Fruit fly (Drosophila melanogaster) whole organism, embryonic: Measurements from ENCODE around the gene Tusp.

ENCODE experiments used
- CG10267 ChIP-seq: fragments of 200-800 bp; sonication (Bioruptor generic); optimal IDR thresholded peaks from 2 replicates; lab custom pipeline; 2018; ENCODE audit warnings: missing biosample characterization, mild to moderate bottlenecking, missing genetic modification characterization, moderate library complexity
- CG11695 ChIP-seq: fragments of 200-800 bp; sonication (Bioruptor generic); IDR thresholded peaks from 3 replicates; pipeline ENCODE4 v1.3.6; 2022; ENCODE audit warnings: missing biosample characterization, missing genetic modification characterization
- CG11723 ChIP-seq: fragments of 200-800 bp; sonication (Bioruptor generic); optimal IDR thresholded peaks from 2 replicates; lab custom pipeline; 2017; ENCODE audit warnings: missing biosample characterization, mild to moderate bottlenecking, missing genetic modification characterization
- CG15479 ChIP-seq: fragments of 200-800 bp; sonication (Bioruptor generic); optimal IDR thresholded peaks from 3 replicates; lab custom pipeline; 2019; ENCODE audit warnings: missing biosample characterization, mild to moderate bottlenecking, missing genetic modification characterization, moderate library complexity
- CG1603 ChIP-seq: fragments of 200-800 bp; sonication (Bioruptor generic); optimal IDR thresholded peaks from 2 replicates; lab custom pipeline; 2019; ENCODE audit warnings: missing biosample characterization, mild to moderate bottlenecking, missing genetic modification characterization, moderate library complexity
- CG17912 ChIP-seq: fragments of 200-800 bp; sonication (Bioruptor generic); optimal IDR thresholded peaks from 2 replicates; lab custom pipeline; 2018; ENCODE audit warnings: missing biosample characterization, mild to moderate bottlenecking, missing genetic modification characterization
- CG2116 ChIP-seq: fragments of 200-800 bp; sonication (Bioruptor generic); optimal IDR thresholded peaks from 3 replicates; lab custom pipeline; 2018; ENCODE audit warnings: missing biosample characterization, mild to moderate bottlenecking, missing genetic modification characterization
- CG34224 ChIP-seq: fragments of 200-800 bp; sonication (Bioruptor generic); IDR thresholded peaks from 3 replicates; pipeline ENCODE4 v1.3.6; 2022; ENCODE audit warnings: missing biosample characterization, missing genetic modification characterization; ENCODE audit not compliant: partially characterized antibody
- CG4404 ChIP-seq: fragments of 200-800 bp; sonication (Bioruptor generic); IDR thresholded peaks from 2 replicates; pipeline ENCODE4 v1.3.6; 2022; ENCODE audit warnings: missing biosample characterization, missing genetic modification characterization
- CG4707 ChIP-seq: fragments of 200-800 bp; sonication (Bioruptor generic); optimal IDR thresholded peaks from 2 replicates; lab custom pipeline; 2018; ENCODE audit warnings: missing biosample characterization, mild to moderate bottlenecking, missing genetic modification characterization, moderate library complexity
- CG5953 ChIP-seq: fragments of 200-800 bp; sonication (Bioruptor generic); IDR thresholded peaks from 2 replicates; pipeline ENCODE4 v1.3.6; 2022; ENCODE audit warnings: missing biosample characterization, missing genetic modification characterization
- CG6765 ChIP-seq: fragments of 200-800 bp; sonication (Bioruptor generic); optimal IDR thresholded peaks from 3 replicates; lab custom pipeline; 2017; ENCODE audit warnings: missing biosample characterization, mild to moderate bottlenecking, missing genetic modification characterization
- CG7963 ChIP-seq: fragments of 200-800 bp; sonication (Bioruptor generic); IDR thresholded peaks from 3 replicates; pipeline ENCODE4 v1.3.6; 2022; ENCODE audit warnings: missing biosample characterization, missing genetic modification characterization; ENCODE audit not compliant: partially characterized antibody
- CG9437 ChIP-seq: fragments of 200-800 bp; sonication (Bioruptor generic); optimal IDR thresholded peaks from 2 replicates; lab custom pipeline; 2018; ENCODE audit warnings: missing biosample characterization, mild to moderate bottlenecking, missing genetic modification characterization
- CG9817 ChIP-seq: fragments of 200-800 bp; sonication (Bioruptor generic); optimal IDR thresholded peaks from 2 replicates; lab custom pipeline; 2018; ENCODE audit warnings: missing biosample characterization, mild to moderate bottlenecking, missing genetic modification characterization, moderate library complexity
- Camta ChIP-seq: fragments of 200-800 bp; sonication (Bioruptor generic); optimal IDR thresholded peaks from 2 replicates; lab custom pipeline; 2016; ENCODE audit warnings: missing biosample characterization, missing genetic modification characterization
- D19B ChIP-seq: fragments of 200-800 bp; sonication (Bioruptor generic); optimal IDR thresholded peaks from 2 replicates; lab custom pipeline; 2017; ENCODE audit warnings: missing biosample characterization, mild to moderate bottlenecking, missing genetic modification characterization
- E2f2 ChIP-seq: fragments of 200-800 bp; sonication (Bioruptor generic); IDR thresholded peaks from 2 replicates; pipeline ENCODE4 v1.3.6; 2022; ENCODE audit warnings: missing biosample characterization, missing genetic modification characterization
- HHEX ChIP-seq: fragments of 200-800 bp; sonication (Bioruptor generic); optimal IDR thresholded peaks from 3 replicates; lab custom pipeline; 2017; ENCODE audit warnings: missing biosample characterization, mild to moderate bottlenecking, missing genetic modification characterization, missing genetic modification reagents
- Lpt ChIP-seq: fragments of >200 bp; optimal IDR thresholded peaks from 2 replicates; lab custom pipeline; 2018; ENCODE audit warnings: missing biosample characterization, missing genetic modification characterization
- Med ChIP-seq: fragments of 200-800 bp; sonication (Bioruptor generic); peaks from one replicate; lab custom pipeline; 2016; ENCODE audit warnings: missing biosample characterization, missing genetic modification characterization, mild to moderate bottlenecking, inconsistent platforms, moderate library complexity
- Mrtf ChIP-seq: fragments of 200-800 bp; sonication (Bioruptor generic); IDR thresholded peaks from 3 replicates; pipeline ENCODE4 v1.3.6; 2022; ENCODE audit warnings: missing biosample characterization, missing genetic modification characterization
- PHDP ChIP-seq: fragments of 200-800 bp; sonication (Bioruptor generic); optimal IDR thresholded peaks from 3 replicates; lab custom pipeline; 2018; ENCODE audit warnings: missing biosample characterization, mild to moderate bottlenecking, missing genetic modification characterization, moderate library complexity
- Side ChIP-seq: fragments of 200-800 bp; sonication (Bioruptor generic); optimal IDR thresholded peaks from 2 replicates; lab custom pipeline; 2016; ENCODE audit warnings: missing biosample characterization, missing genetic modification characterization
- Sox100B ChIP-seq: fragments of 200-800 bp; sonication (Bioruptor generic); optimal IDR thresholded peaks from 3 replicates; lab custom pipeline; 2018; ENCODE audit warnings: missing biosample characterization, mild to moderate bottlenecking, missing genetic modification characterization
- Usf ChIP-seq: fragments of 200-800 bp; sonication (Bioruptor generic); optimal IDR thresholded peaks from 2 replicates; lab custom pipeline; 2017; ENCODE audit warnings: missing genotype, missing biosample characterization, missing genetic modification characterization
- Xbp1 ChIP-seq: fragments of 200-800 bp; sonication (Bioruptor generic); optimal IDR thresholded peaks from 3 replicates; lab custom pipeline; 2016; ENCODE audit warnings: missing biosample characterization, mild to moderate bottlenecking, missing genetic modification characterization
- aop ChIP-seq: fragments of 200-800 bp; sonication (Bioruptor generic); IDR thresholded peaks from 2 replicates; pipeline ENCODE4 v1.3.6; 2022; ENCODE audit warnings: missing biosample characterization, missing genetic modification characterization
- bowl ChIP-seq: fragments of 200-800 bp; sonication (Bioruptor generic); IDR thresholded peaks from 2 replicates; pipeline ENCODE4 v1.3.6; 2022; ENCODE audit warnings: missing biosample characterization, missing genetic modification characterization
- cas ChIP-seq: fragments of 200-800 bp; sonication (Bioruptor generic); IDR thresholded peaks from 2 replicates; pipeline ENCODE4 v1.3.6; 2022; ENCODE audit warnings: missing biosample characterization, missing genetic modification characterization
- chn ChIP-seq: fragments of 200-800 bp; sonication (Bioruptor generic); optimal IDR thresholded peaks from 2 replicates; lab custom pipeline; 2016; ENCODE audit warnings: missing biosample characterization, missing genetic modification characterization
- crc ChIP-seq: fragments of 200-800 bp; sonication (Bioruptor generic); optimal IDR thresholded peaks from 2 replicates; lab custom pipeline; 2016; ENCODE audit warnings: missing biosample characterization, missing genetic modification characterization
- dan ChIP-seq: fragments of 200-800 bp; sonication (Bioruptor generic); IDR thresholded peaks from 2 replicates; pipeline ENCODE4 v1.3.6; 2022; ENCODE audit warnings: missing biosample characterization, missing genetic modification characterization
- eve ChIP-seq, 2 experiments: fragments of >200 bp; optimal IDR thresholded peaks; 2 replicates each; lab custom pipeline; 2017; ENCODE audit warnings: missing biosample characterization in 2 of 2, missing genetic modification characterization in 2 of 2
- gcm ChIP-seq: fragments of 200-800 bp; sonication (Bioruptor generic); optimal IDR thresholded peaks from 2 replicates; lab custom pipeline; 2019; ENCODE audit warnings: missing biosample characterization, mild to moderate bottlenecking, missing genetic modification characterization, moderate library complexity
- gsb-n ChIP-seq: fragments of 200-800 bp; sonication (Bioruptor generic); optimal IDR thresholded peaks from 3 replicates; lab custom pipeline; 2018; ENCODE audit warnings: missing biosample characterization, mild to moderate bottlenecking, missing genetic modification characterization
- her ChIP-seq: fragments of 200-800 bp; sonication (Bioruptor generic); optimal IDR thresholded peaks from 2 replicates; lab custom pipeline; 2016; ENCODE audit warnings: missing biosample characterization, missing genetic modification characterization
- ind ChIP-seq: fragments of 200-800 bp; sonication (Bioruptor generic); optimal IDR thresholded peaks from 3 replicates; lab custom pipeline; 2016; ENCODE audit warnings: missing biosample characterization, missing genetic modification characterization
- kni ChIP-seq: fragments of 200-800 bp; sonication (Bioruptor generic); optimal IDR thresholded peaks from 3 replicates; lab custom pipeline; 2017; ENCODE audit warnings: mild to moderate bottlenecking, missing biosample characterization, missing genetic modification reagents, missing genetic modification characterization
- lbe ChIP-seq: fragments of 200-800 bp; sonication (Bioruptor generic); optimal IDR thresholded peaks from 2 replicates; lab custom pipeline; 2016; ENCODE audit warnings: missing biosample characterization, mild to moderate bottlenecking, missing genetic modification characterization
- nmo ChIP-seq: fragments of 200-800 bp; sonication (Bioruptor generic); optimal IDR thresholded peaks from 2 replicates; lab custom pipeline; 2018; ENCODE audit warnings: missing biosample characterization, mild to moderate bottlenecking, missing genetic modification characterization, moderate library complexity
- prd ChIP-seq, 3 experiments: fragments of >200 bp in 2 of 3; fragments of 200-800 bp in 1 of 3; sonication (Bioruptor generic) in 1 of 3; optimal IDR thresholded peaks in 2 of 3; IDR thresholded peaks in 1 of 3; 2 replicates in 2 of 3; 3 replicates in 1 of 3; pipeline versions ENCODE4 v1.3.6 to Lab custom; 2017 to 2022; ENCODE audit warnings: missing biosample characterization in 1 of 3, missing genetic modification characterization in 1 of 3
- ranshi ChIP-seq: fragments of 200-800 bp; sonication (Bioruptor generic); IDR thresholded peaks from 2 replicates; pipeline ENCODE4 v1.3.6; 2022; ENCODE audit warnings: missing biosample characterization, missing genetic modification characterization
- run ChIP-seq: fragments of 200-800 bp; sonication (Bioruptor generic); optimal IDR thresholded peaks from 3 replicates; lab custom pipeline; 2018; ENCODE audit warnings: missing biosample characterization, mild to moderate bottlenecking, missing genetic modification characterization
- sens ChIP-seq: fragments of 200-800 bp; sonication (Bioruptor generic); peaks from one replicate; lab custom pipeline; 2016; ENCODE audit warnings: missing biosample characterization, missing genetic modification characterization
- sqz ChIP-seq: fragments of 200-800 bp; sonication (Bioruptor generic); optimal IDR thresholded peaks from 3 replicates; lab custom pipeline; 2018; ENCODE audit warnings: missing biosample characterization, mild to moderate bottlenecking, missing genetic modification characterization
- tin ChIP-seq: fragments of 200-800 bp; sonication (Bioruptor generic); optimal IDR thresholded peaks from 3 replicates; lab custom pipeline; 2016; ENCODE audit warnings: missing biosample characterization, missing genetic modification characterization
- trh ChIP-seq: fragments of 200-800 bp; sonication (Bioruptor generic); optimal IDR thresholded peaks from 2 replicates; lab custom pipeline; 2016; ENCODE audit warnings: missing biosample characterization, missing genetic modification characterization
- usp ChIP-seq: fragments of >200 bp; optimal IDR thresholded peaks from 2 replicates; lab custom pipeline; 2017; ENCODE audit warnings: missing biosample characterization, missing genetic modification characterization
- vnd ChIP-seq: fragments of 200-800 bp; sonication (Bioruptor generic); IDR thresholded peaks from 3 replicates; pipeline ENCODE4 v1.3.6; 2022; ENCODE audit warnings: missing biosample characterization, missing genetic modification characterization; ENCODE audit not compliant: partially characterized antibody

Tusp gene

dm6 chr3R:27636010-27636584 lies 28.4 kb downstream of the Tusp start, which contains the start of the genes CG5611 and Mtl (continued):
- TF ChIP-seq dan (GFP tag; lab: Robert Waterston, UW), result peak; percentile 99
- TF ChIP-seq Xbp1, result peak; percentile 100
- peak; percentile 94 for TF ChIP-seq Side
- TF ChIP-seq her, result peak; percentile 83
- TF ChIP-seq CG7963 (GFP tag; lab: Robert Waterston, UW), result no peak; the same call in 2 of the 3 replicates
- TF ChIP-seq chn (GFP tag; lab: Kevin White, UChicago), result peak; percentile 99
- TF ChIP-seq ind, result peak; percentile 100
- peak; percentile 100 for TF ChIP-seq Mrtf
- peak; percentile 89 for TF ChIP-seq crc (GFP tag; lab: Kevin White, UChicago)
- peak; percentile 100 for TF ChIP-seq CG9817
- peak; percentile 99 for TF ChIP-seq CG11723
- TF ChIP-seq sens (GFP tag; lab: Kevin White, UChicago), result peak; percentile 100
- TF ChIP-seq CG4707 (GFP tag; lab: Kevin White, UChicago), result peak; percentile 97
- TF ChIP-seq bowl (GFP tag; lab: Robert Waterston, UW), result peak; percentile 100
- peak; percentile 100 for TF ChIP-seq CG4404
- no peak for TF ChIP-seq CG34224
- peak; percentile 100 for TF ChIP-seq CG10267 (tag; lab: Kevin White, UChicago)
- TF ChIP-seq trh (GFP tag; lab: Kevin White, UChicago), result peak; percentile 100
- peak; percentile 99 for TF ChIP-seq run (tag; lab: Kevin White, UChicago)
- TF ChIP-seq CG15479 (GFP tag; lab: Kevin White, UChicago), result peak; percentile 84
- TF ChIP-seq CG6765 (GFP tag; lab: Kevin White, UChicago), result peak; percentile 99
- TF ChIP-seq eve (GFP tag; optimal IDR thresholded peaks at IDR 0.05; lab: Kevin White, UChicago), result peak in 1 of 2 experiments; percentile 52
- no peak for TF ChIP-seq usp
- peak; percentile 99 for TF ChIP-seq sqz (GFP tag; lab: Kevin White, UChicago)
- TF ChIP-seq Med, result peak; percentile 99
- peak; percentile 100 for TF ChIP-seq PHDP (tag; lab: Kevin White, UChicago)
- TF ChIP-seq CG9437 (GFP tag; lab: Kevin White, UChicago), result peak; percentile 96
- TF ChIP-seq CG5953, result peak; percentile 100
- peak; percentile 96 for TF ChIP-seq kni (GFP tag; lab: Kevin White, UChicago)
- peak; percentile 98 for TF ChIP-seq D19B
- no peak for TF ChIP-seq prd (optimal IDR thresholded peaks at IDR 0.05; lab: Kevin White, UChicago)
- peak; percentile 100 for TF ChIP-seq prd (GFP tag; IDR thresholded peaks at IDR 0.05; lab: Robert Waterston, UW)
- TF ChIP-seq CG2116, result peak; percentile 93
- TF ChIP-seq cas, result peak; percentile 100
- TF ChIP-seq gcm (GFP tag; lab: Kevin White, UChicago), result peak; percentile 99
- no peak for TF ChIP-seq Lpt
- peak; percentile 99 for TF ChIP-seq CG1603 (tag; lab: Kevin White, UChicago)
- TF ChIP-seq HHEX (GFP tag; lab: Kevin White, UChicago), result peak; percentile 100
- peak; percentile 100 for TF ChIP-seq tin (GFP tag; lab: Kevin White, UChicago)
- peak; percentile 99 for TF ChIP-seq Sox100B
- TF ChIP-seq nmo (GFP tag; lab: Kevin White, UChicago), result peak; percentile 100
- TF ChIP-seq CG11695 (GFP tag; lab: Robert Waterston, UW), result peak; percentile 100
- TF ChIP-seq lbe (GFP tag; lab: Kevin White, UChicago), result peak; percentile 98
- no peak for TF ChIP-seq vnd (GFP tag; lab: Robert Waterston, UW)
- peak; percentile 99 for TF ChIP-seq CG17912
- TF ChIP-seq aop (GFP tag; lab: Robert Waterston, UW), result peak; percentile 98
- TF ChIP-seq gsb-n, result peak; percentile 100
- TF ChIP-seq Usf (GFP tag; lab: Kevin White, UChicago), result peak; percentile 100
- TF ChIP-seq Camta, result peak; percentile 99
- peak; percentile 93 for TF ChIP-seq E2f2 (GFP tag; lab: Robert Waterston, UW)
- peak; percentile 100 for TF ChIP-seq ranshi (GFP tag; lab: Robert Waterston, UW)
